Fruit fly (Drosophila melanogaster): ENCODE results near the gene Rab9Fb.

DNA sequence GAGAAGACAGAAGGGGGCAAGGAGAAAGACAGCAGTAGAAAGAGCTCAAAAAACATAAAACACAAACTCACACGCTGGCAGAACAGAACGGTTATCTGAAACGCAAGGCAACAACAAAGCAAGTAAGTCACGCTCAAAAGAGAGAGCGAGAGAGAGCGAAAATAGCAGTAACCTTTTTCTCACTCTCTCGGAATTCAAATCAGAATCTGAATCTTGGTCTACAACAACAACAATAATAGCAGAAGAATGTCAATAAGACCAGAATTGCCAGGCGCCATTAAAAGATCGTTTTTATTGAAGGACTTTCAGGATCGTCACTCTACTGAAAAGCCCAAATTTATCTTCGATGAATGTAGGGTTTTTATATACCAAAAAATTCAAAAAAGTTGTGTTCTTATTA, 21.0 kb downstream of the Rab9Fb start:
- TF ChIP-seq CG33017 (tag; optimal IDR thresholded peaks at IDR 0.05) (no peak), CG14711 (tag; optimal IDR thresholded peaks at IDR 0.05) (no peak), Crg-1 (GFP tag; optimal IDR thresholded peaks at IDR 0.05) (no peak), kay (GFP tag; ENCODE audit: borderline replicate concordance) (no peak), tj (GFP tag; optimal IDR thresholded peaks at IDR 0.05) (no peak), cic (GFP tag; optimal IDR thresholded peaks at IDR 0.05) (no peak), CG1620 (GFP tag; optimal IDR thresholded peaks at IDR 0.05) (no peak), CG12768 (GFP tag; optimal IDR thresholded peaks at IDR 0.05) (no peak), CG7045 (GFP tag; optimal IDR thresholded peaks at IDR 0.05) (no peak), ovo (GFP tag; optimal IDR thresholded peaks at IDR 0.05) (no peak), Clk (GFP tag; optimal IDR thresholded peaks at IDR 0.05) (no peak), Mnt (GFP tag; optimal IDR thresholded peaks at IDR 0.05) (no peak)

All from whole organism, adult.